Fruit fly (Drosophila melanogaster) whole organism, embryonic: ENCODE measurements around the gene Nup358.

Experiments used
- Adf1 ChIP-seq: fragments of 200-800 bp; sonication (Bioruptor generic); IDR thresholded peaks from 2 replicates; pipeline ENCODE4 v1.3.6; 2022; ENCODE audit warnings: missing biosample characterization, missing genetic modification characterization
- CG10147 ChIP-seq: fragments of 200-800 bp; sonication (Bioruptor generic); optimal IDR thresholded peaks from 2 replicates; lab custom pipeline; 2019; ENCODE audit warnings: missing biosample characterization, mild to moderate bottlenecking, missing genetic modification characterization, moderate library complexity
- CG10274 ChIP-seq: fragments of 200-800 bp; sonication (Bioruptor generic); optimal IDR thresholded peaks from 3 replicates; lab custom pipeline; 2017; ENCODE audit warnings: missing biosample characterization, mild to moderate bottlenecking, missing genetic modification characterization
- CG10321 ChIP-seq: fragments of 200-800 bp; sonication (Bioruptor generic); IDR thresholded peaks from 2 replicates; pipeline ENCODE4 v1.3.6; 2022; ENCODE audit warnings: missing biosample characterization, missing genetic modification characterization
- CG10366 ChIP-seq: fragments of 200-800 bp; sonication (Bioruptor generic); IDR thresholded peaks from 2 replicates; pipeline ENCODE4 v1.3.6; 2022; ENCODE audit warnings: missing biosample characterization, missing genetic modification characterization
- CG10565 ChIP-seq: fragments of 200-800 bp; sonication (Bioruptor generic); optimal IDR thresholded peaks from 3 replicates; lab custom pipeline; 2016; ENCODE audit warnings: missing biosample characterization, mild to moderate bottlenecking, missing genetic modification characterization
- CG11695 ChIP-seq: fragments of 200-800 bp; sonication (Bioruptor generic); IDR thresholded peaks from 3 replicates; pipeline ENCODE4 v1.3.6; 2022; ENCODE audit warnings: missing biosample characterization, missing genetic modification characterization
- CG11696 ChIP-seq: fragments of 200-800 bp; sonication (Bioruptor generic); IDR thresholded peaks from 2 replicates; pipeline ENCODE4 v1.3.6; 2022; ENCODE audit warnings: missing biosample characterization, missing genetic modification characterization
- CG12299 ChIP-seq: fragments of 200-800 bp; sonication (Bioruptor generic); optimal IDR thresholded peaks from 2 replicates; lab custom pipeline; 2018; ENCODE audit warnings: missing biosample characterization, mild to moderate bottlenecking, missing genetic modification characterization
- CG15073 ChIP-seq: fragments of 200-800 bp; sonication (Bioruptor generic); optimal IDR thresholded peaks from 2 replicates; lab custom pipeline; 2016; ENCODE audit warnings: missing biosample characterization, missing genetic modification characterization
- CG15479 ChIP-seq: fragments of 200-800 bp; sonication (Bioruptor generic); optimal IDR thresholded peaks from 3 replicates; lab custom pipeline; 2019; ENCODE audit warnings: missing biosample characterization, mild to moderate bottlenecking, missing genetic modification characterization, moderate library complexity
- CG17568 ChIP-seq: fragments of 200-800 bp; sonication (Bioruptor generic); optimal IDR thresholded peaks from 2 replicates; lab custom pipeline; 2018; ENCODE audit warnings: missing biosample characterization, mild to moderate bottlenecking, missing genetic modification characterization, moderate library complexity
- CG18619 ChIP-seq: fragments of 200-800 bp; sonication (Bioruptor generic); optimal IDR thresholded peaks from 3 replicates; lab custom pipeline; 2017; ENCODE audit warnings: missing biosample characterization, mild to moderate bottlenecking, missing genetic modification characterization
- CG2120 ChIP-seq: fragments of 200-800 bp; sonication (Bioruptor generic); optimal IDR thresholded peaks from 3 replicates; lab custom pipeline; 2016; ENCODE audit warnings: missing biosample characterization, missing genetic modification characterization
- CG31365 ChIP-seq: fragments of 200-800 bp; sonication (Bioruptor generic); optimal IDR thresholded peaks from 2 replicates; lab custom pipeline; 2018; ENCODE audit warnings: missing biosample characterization, mild to moderate bottlenecking, missing genetic modification characterization
- CG31388 ChIP-seq: fragments of 200-800 bp; sonication (Bioruptor generic); optimal IDR thresholded peaks from 2 replicates; lab custom pipeline; 2016; ENCODE audit warnings: missing biosample characterization, missing genetic modification characterization
- CG3281 ChIP-seq: fragments of 200-800 bp; sonication (Bioruptor generic); optimal IDR thresholded peaks from 3 replicates; lab custom pipeline; 2017; ENCODE audit warnings: missing biosample characterization, mild to moderate bottlenecking, missing genetic modification characterization
- CG3726 ChIP-seq: fragments of 200-800 bp; sonication (Bioruptor generic); IDR thresholded peaks from 3 replicates; pipeline ENCODE4, ENCODE4 v1.3.6; 2022; ENCODE audit warnings: missing biosample characterization, missing genetic modification characterization
- CG3995 ChIP-seq: fragments of 200-800 bp; sonication (Bioruptor generic); optimal IDR thresholded peaks from 3 replicates; lab custom pipeline; 2016; ENCODE audit warnings: missing biosample characterization, missing genetic modification characterization
- CG6791 ChIP-seq: fragments of 200-800 bp; sonication (Bioruptor generic); IDR thresholded peaks from 3 replicates; pipeline ENCODE4 v1.3.6; 2022; ENCODE audit warnings: missing biosample characterization, missing genetic modification characterization; ENCODE audit not compliant: partially characterized antibody
- CG7987 ChIP-seq: fragments of 200-800 bp; sonication (Bioruptor generic); optimal IDR thresholded peaks from 2 replicates; lab custom pipeline; 2018; ENCODE audit warnings: missing biosample characterization, mild to moderate bottlenecking, missing genetic modification characterization, moderate library complexity
- CG9797 ChIP-seq: fragments of 200-800 bp; sonication (Bioruptor generic); optimal IDR thresholded peaks from 3 replicates; lab custom pipeline; 2018; ENCODE audit warnings: missing biosample characterization, mild to moderate bottlenecking, missing genetic modification characterization
- Chrac-16 ChIP-seq: fragments of 200-800 bp; sonication (Bioruptor generic); optimal IDR thresholded peaks from 3 replicates; lab custom pipeline; 2016; ENCODE audit warnings: missing biosample characterization, missing genetic modification characterization
- D19B ChIP-seq: fragments of 200-800 bp; sonication (Bioruptor generic); optimal IDR thresholded peaks from 2 replicates; lab custom pipeline; 2017; ENCODE audit warnings: missing biosample characterization, mild to moderate bottlenecking, missing genetic modification characterization
- Ets97D ChIP-seq: fragments of 200-800 bp; sonication (Bioruptor generic); optimal IDR thresholded peaks from 3 replicates; lab custom pipeline; 2016; ENCODE audit warnings: missing biosample characterization, missing genetic modification characterization
- Hmx ChIP-seq: fragments of 200-800 bp; sonication (Bioruptor generic); optimal IDR thresholded peaks from 2 replicates; lab custom pipeline; 2016; ENCODE audit warnings: missing biosample characterization, missing genetic modification characterization
- Hr78 ChIP-seq, 2 experiments: fragments of 200-800 bp in 1 of 2; fragments of >200 bp in 1 of 2; sonication (Bioruptor generic) in 1 of 2; optimal IDR thresholded peaks; 2 replicates each; lab custom pipeline; 2017 to 2019; ENCODE audit warnings: missing biosample characterization in 2 of 2, missing genetic modification characterization in 2 of 2, mild to moderate bottlenecking in 1 of 2, moderate library complexity in 1 of 2
- MBD-R2 ChIP-seq: fragments of 200-800 bp; sonication (Bioruptor generic); IDR thresholded peaks from 2 replicates; pipeline ENCODE4 v1.3.6; 2022; ENCODE audit warnings: missing biosample characterization, missing genetic modification characterization
- NC2α ChIP-seq: fragments of 200-800 bp; sonication (Bioruptor generic); optimal IDR thresholded peaks from 2 replicates; lab custom pipeline; 2016; ENCODE audit warnings: missing biosample characterization, missing genetic modification characterization
- abd-A ChIP-seq: fragments of 200-800 bp; sonication (Bioruptor generic); optimal IDR thresholded peaks from 3 replicates; lab custom pipeline; 2019; ENCODE audit warnings: missing biosample characterization, mild to moderate bottlenecking, missing genetic modification characterization, moderate library complexity
- btn ChIP-seq: fragments of 200-800 bp; sonication (Bioruptor generic); optimal IDR thresholded peaks from 2 replicates; lab custom pipeline; 2016; ENCODE audit warnings: missing biosample characterization, missing genetic modification characterization
- caup ChIP-seq: fragments of 200-800 bp; sonication (Bioruptor generic); optimal IDR thresholded peaks from 3 replicates; lab custom pipeline; 2017; ENCODE audit warnings: missing biosample characterization, mild to moderate bottlenecking, missing genetic modification characterization, moderate library complexity; ENCODE audit not compliant: severe bottlenecking
- cwo ChIP-seq: fragments of 200-800 bp; sonication (Bioruptor generic); optimal IDR thresholded peaks from 3 replicates; lab custom pipeline; 2017; ENCODE audit warnings: missing biosample characterization, missing genetic modification characterization, mild to moderate bottlenecking, moderate library complexity, missing genetic modification reagents
- da ChIP-seq: fragments of 200-800 bp; sonication (Bioruptor generic); optimal IDR thresholded peaks from 2 replicates; lab custom pipeline; 2016; ENCODE audit warnings: missing biosample characterization, missing genetic modification characterization
- dan ChIP-seq: fragments of 200-800 bp; sonication (Bioruptor generic); IDR thresholded peaks from 2 replicates; pipeline ENCODE4 v1.3.6; 2022; ENCODE audit warnings: missing biosample characterization, missing genetic modification characterization
- disco-r ChIP-seq: fragments of 200-800 bp; sonication (Bioruptor generic); optimal IDR thresholded peaks from 2 replicates; lab custom pipeline; 2016; ENCODE audit warnings: missing biosample characterization, missing genetic modification characterization
- gfzf ChIP-seq: fragments of 200-800 bp; sonication (Bioruptor generic); optimal IDR thresholded peaks from 2 replicates; lab custom pipeline; 2016; ENCODE audit warnings: missing biosample characterization, mild to moderate bottlenecking, missing genetic modification characterization, moderate library complexity
- grau ChIP-seq: fragments of 200-800 bp; optimal IDR thresholded peaks from 3 replicates; lab custom pipeline; 2019; ENCODE audit warnings: missing biosample characterization, mild to moderate bottlenecking, missing genetic modification characterization, moderate library complexity
- ind ChIP-seq: fragments of 200-800 bp; sonication (Bioruptor generic); optimal IDR thresholded peaks from 3 replicates; lab custom pipeline; 2016; ENCODE audit warnings: missing biosample characterization, missing genetic modification characterization
- inv ChIP-seq: fragments of 200-800 bp; sonication (Bioruptor generic); IDR thresholded peaks from 2 replicates; pipeline ENCODE4 v1.3.6; 2022; ENCODE audit warnings: missing biosample characterization, missing genetic modification characterization; ENCODE audit not compliant: partially characterized antibody
- lmd ChIP-seq: fragments of 200-800 bp; sonication (Bioruptor generic); IDR thresholded peaks from 2 replicates; pipeline ENCODE4 v1.3.6; 2022; ENCODE audit warnings: missing biosample characterization, missing genetic modification characterization
- lola ChIP-seq, 3 experiments: fragments of >200 bp in 2 of 3; fragments of 200-800 bp in 1 of 3; sonication (Bioruptor generic) in 1 of 3; optimal IDR thresholded peaks; 2 replicates each; lab custom pipeline; 2017 to 2019; ENCODE audit warnings: missing biosample characterization in 3 of 3, missing genetic modification characterization in 3 of 3, mild to moderate bottlenecking in 1 of 3, moderate library complexity in 1 of 3
- nerfin-2 ChIP-seq: fragments of 200-800 bp; sonication (Bioruptor generic); IDR thresholded peaks from 2 replicates; pipeline ENCODE4 v1.3.6; 2022; ENCODE audit warnings: missing biosample characterization, missing genetic modification characterization; ENCODE audit not compliant: partially characterized antibody
- nom ChIP-seq: fragments of 200-800 bp; sonication (Bioruptor generic); optimal IDR thresholded peaks from 2 replicates; lab custom pipeline; 2017; ENCODE audit warnings: missing biosample characterization, missing genetic modification characterization, mild to moderate bottlenecking, moderate library complexity, missing genetic modification reagents
- tap ChIP-seq: fragments of 200-800 bp; optimal IDR thresholded peaks from 3 replicates; lab custom pipeline; 2019; ENCODE audit warnings: missing biosample characterization, mild to moderate bottlenecking, missing genetic modification characterization, moderate library complexity
- tgo ChIP-seq: fragments of 200-800 bp; sonication (Bioruptor generic); IDR thresholded peaks from 3 replicates; pipeline ENCODE4 v1.3.6; 2022; ENCODE audit warnings: missing biosample characterization, missing genetic modification characterization
- tin ChIP-seq: fragments of 200-800 bp; sonication (Bioruptor generic); optimal IDR thresholded peaks from 3 replicates; lab custom pipeline; 2016; ENCODE audit warnings: missing biosample characterization, missing genetic modification characterization
- twi ChIP-seq: fragments of 200-800 bp; optimal IDR thresholded peaks from 2 replicates; lab custom pipeline; 2019; ENCODE audit warnings: missing biosample characterization, mild to moderate bottlenecking, missing genetic modification characterization, moderate library complexity
- z ChIP-seq: fragments of 200-800 bp; sonication (Bioruptor generic); IDR thresholded peaks from 3 replicates; pipeline ENCODE4 v1.3.6; 2022; ENCODE audit warnings: missing biosample characterization, missing genetic modification characterization

The Nup358 gene

dm6 chr3R:25207405-25208003, 41.6 kb upstream of the Nup358 start (continued):
- TF ChIP-seq CG6791 (GFP tag; lab: Robert Waterston, UW) (no peak), CG11696 (GFP tag; lab: Robert Waterston, UW) (peak; percentile 93), btn (GFP tag; lab: Kevin White, UChicago) (no peak), gfzf (GFP tag; lab: Kevin White, UChicago) (no peak), tap (tag; lab: Kevin White, UChicago) (peak; percentile 77), CG10321 (GFP tag; lab: Robert Waterston, UW) (no peak), CG3281 (peak; percentile 75), CG10274 (GFP tag; lab: Kevin White, UChicago) (peak; percentile 27), Hr78 (GFP tag; optimal IDR thresholded peaks at IDR 0.05; lab: Kevin White, UChicago) (peak in 1 of 2 experiments; percentile 58), inv (no peak), CG31388 (GFP tag; lab: Kevin White, UChicago) (no peak), CG9797 (GFP tag; lab: Kevin White, UChicago) (no peak), Hmx (GFP tag; lab: Kevin White, UChicago) (no peak), CG15073 (GFP tag; lab: Kevin White, UChicago) (no peak), nom (GFP tag; lab: Kevin White, UChicago) (peak; percentile 67), CG12299 (tag; lab: Kevin White, UChicago) (peak; percentile 54), CG10565 (no peak), CG3726 (GFP tag; lab: Robert Waterston, UW) (0 out of 3 replicates have a peak, but pooled peaks have one; percentile 61), CG3995 (GFP tag; lab: Kevin White, UChicago) (no peak), dan (GFP tag; lab: Robert Waterston, UW) (no peak), lola (GFP tag; optimal IDR thresholded peaks at IDR 0.05; lab: Kevin White, UChicago) (peak in 1 of 3 experiments; percentile 80), twi (peak; percentile 35), lmd (GFP tag; lab: Robert Waterston, UW) (peak; percentile 68), disco-r (no peak), NC2α (GFP tag; lab: Kevin White, UChicago) (no peak), Ets97D (GFP tag; lab: Kevin White, UChicago) (no peak), CG17568 (GFP tag; lab: Kevin White, UChicago) (peak; percentile 50), D19B (GFP tag; lab: Kevin White, UChicago) (peak; percentile 9), CG18619 (peak; percentile 75), grau (tag; lab: Kevin White, UChicago) (peak; percentile 81), z (GFP tag; lab: Robert Waterston, UW) (no peak), CG2120 (GFP tag; lab: Kevin White, UChicago) (peak; percentile 55), tin (GFP tag; lab: Kevin White, UChicago) (peak; percentile 65), CG15479 (GFP tag; lab: Kevin White, UChicago) (no peak), CG7987 (GFP tag; lab: Kevin White, UChicago) (peak; percentile 16), tgo (GFP tag; lab: Robert Waterston, UW) (peak; percentile 79), Chrac-16 (GFP tag; lab: Kevin White, UChicago) (peak; percentile 68), CG11695 (GFP tag; lab: Robert Waterston, UW) (peak; percentile 86), CG10147 (GFP tag; lab: Kevin White, UChicago) (peak; percentile 74), CG10366 (peak; percentile 46; the same call in 1 of the 2 replicates), MBD-R2 (GFP tag; lab: Robert Waterston, UW) (0 out of 2 replicates have a peak, but pooled peaks have one; percentile 14), abd-A (tag; lab: Kevin White, UChicago) (no peak), Adf1 (GFP tag; lab: Robert Waterston, UW) (no peak), CG31365 (no peak), cwo (GFP tag; lab: Kevin White, UChicago) (peak; percentile 65), nerfin-2 (GFP tag; lab: Robert Waterston, UW) (no peak), ind (GFP tag; lab: Kevin White, UChicago) (peak; percentile 59), da (no peak), caup (GFP tag; lab: Kevin White, UChicago) (peak; percentile 64)
